Worm (Caenorhabditis elegans) whole organism, midembryonic: ENCODE data around the gene lin-14.

ENCODE experiments used
- T22C8.4 ChIP-seq: fragments of 200-800 bp; sonication (Bioruptor generic); IDR thresholded peaks from 2 replicates; pipeline ENCODE4 v1.3.6; 2022; ENCODE audit warnings: missing genetic modification characterization, missing compliant biosample characterization
- cog-1 ChIP-seq: sonication (generic microtip); optimal IDR thresholded peaks from 2 replicates; lab custom pipeline; 2016; ENCODE audit warnings: missing genetic modification characterization, missing compliant biosample characterization
- flt-1 ChIP-seq: fragments of 200-800 bp; sonication (Bioruptor generic); IDR thresholded peaks from 2 replicates; pipeline ENCODE4 v1.3.6; 2022; ENCODE audit warnings: missing genetic modification characterization, missing compliant biosample characterization
- klf-2 ChIP-seq: fragments of 200-800 bp; sonication (Bioruptor generic); conservative IDR thresholded peaks from 2 replicates; pipeline ENCODE4 v1.3.6; 2022; ENCODE audit warnings: missing genetic modification reagents, missing genetic modification characterization, missing compliant biosample characterization
- med-1 ChIP-seq: sonication (generic microtip); optimal IDR thresholded peaks from 2 replicates; lab custom pipeline; 2017; ENCODE audit warnings: missing genetic modification characterization, mild to moderate bottlenecking, missing compliant biosample characterization, antibody characterized with exemption, missing genetic modification reagents; ENCODE audit not compliant: insufficient read depth
- ref-1 ChIP-seq: fragments of 200-800 bp; sonication (Bioruptor generic); conservative IDR thresholded peaks from 2 replicates; pipeline ENCODE4 v1.3.6; 2022; ENCODE audit warnings: missing genetic modification reagents, missing genetic modification characterization, missing compliant biosample characterization
- tab-1 ChIP-seq: fragments of 200-800 bp; sonication (Bioruptor generic); IDR thresholded peaks from 2 replicates; pipeline ENCODE4 v1.3.6; 2022; ENCODE audit warnings: missing genetic modification characterization, missing compliant biosample characterization
- ztf-23 ChIP-seq: fragments of 200-800 bp; sonication (Bioruptor generic); IDR thresholded peaks from 2 replicates; pipeline ENCODE4 v1.3.6; 2022; ENCODE audit warnings: missing genetic modification reagents, missing genetic modification characterization, missing compliant biosample characterization
- ztf-29 ChIP-seq: fragments of 200-800 bp; sonication (Bioruptor generic); IDR thresholded peaks from 2 replicates; pipeline ENCODE4 v1.3.6; 2022; ENCODE audit warnings: missing genetic modification reagents, missing genetic modification characterization, missing compliant biosample characterization

The lin-14 gene

ce11 chrX:11447695-11448094 lies 17.7 kb upstream of the lin-14 start:
- TF ChIP-seq ztf-23 (GFP tag; lab: Robert Waterston, UW): no peak
- TF ChIP-seq ref-1: no peak
- TF ChIP-seq klf-2: no peak
- TF ChIP-seq flt-1 (GFP tag; lab: Robert Waterston, UW): no peak
- TF ChIP-seq T22C8.4 (GFP tag; lab: Robert Waterston, UW): no peak
- TF ChIP-seq ztf-29: no peak

ce11 chrX:11450261-11450660 lies 15.1 kb upstream of the lin-14 start:
- TF ChIP-seq klf-2: no peak

- no peak for TF ChIP-seq cog-1 (tag; lab: Kevin White, UChicago)
- TF ChIP-seq ref-1: no peak
- no peak for TF ChIP-seq flt-1 (GFP tag; lab: Robert Waterston, UW)
- TF ChIP-seq ztf-23 (GFP tag; lab: Robert Waterston, UW): no peak
- TF ChIP-seq ztf-29: no peak
- TF ChIP-seq tab-1 (GFP tag; lab: Robert Waterston, UW): no peak
- no peak for TF ChIP-seq T22C8.4 (GFP tag; lab: Robert Waterston, UW)
- TF ChIP-seq klf-2: no peak
- TF ChIP-seq med-1 (GFP tag; lab: Kevin White, UChicago): no peak
Observed at ce11 chrX:11452316-11452715, 13.0 kb upstream of the lin-14 start.

ce11 chrX:11454231-11454630 lies 11.1 kb upstream of the lin-14 start, which contains the start of gene F48C5.2:
F48C5.2 (minus strand) TSS chrX:11454331.
- TF ChIP-seq ztf-23 (GFP tag; lab: Robert Waterston, UW) (no peak), flt-1 (GFP tag; lab: Robert Waterston, UW) (no peak), ref-1 (no peak), klf-2 (no peak), T22C8.4 (GFP tag; lab: Robert Waterston, UW) (no peak), cog-1 (tag; lab: Kevin White, UChicago) (no peak), ztf-29 (no peak), tab-1 (GFP tag; lab: Robert Waterston, UW) (no peak)

ce11 chrX:11456665-11457064 lies 8.7 kb upstream of the lin-14 start:
- no peak for TF ChIP-seq cog-1 (tag; lab: Kevin White, UChicago)
- no peak for TF ChIP-seq ref-1
- no peak for TF ChIP-seq ztf-23 (GFP tag; lab: Robert Waterston, UW)
- TF ChIP-seq klf-2: no peak
- TF ChIP-seq flt-1 (GFP tag; lab: Robert Waterston, UW): no peak
- no peak for TF ChIP-seq tab-1 (GFP tag; lab: Robert Waterston, UW)
- no peak for TF ChIP-seq med-1 (GFP tag; lab: Kevin White, UChicago)
- no peak for TF ChIP-seq T22C8.4 (GFP tag; lab: Robert Waterston, UW)
- TF ChIP-seq ztf-29: no peak

ce11 chrX:11461545-11461944 lies 3.8 kb upstream of the lin-14 start:
- TF ChIP-seq klf-2: no peak

ce11 chrX:11462112-11462511 lies 3.2 kb upstream of the lin-14 start:
- TF ChIP-seq med-1 (GFP tag; lab: Kevin White, UChicago) (no peak), tab-1 (GFP tag; lab: Robert Waterston, UW) (no peak), ref-1 (no peak), cog-1 (tag; lab: Kevin White, UChicago) (no peak), T22C8.4 (GFP tag; lab: Robert Waterston, UW) (no peak)

ce11 chrX:11463005-11463404 lies 2.4 kb upstream of the lin-14 start:
- TF ChIP-seq ztf-29 (no peak), tab-1 (GFP tag; lab: Robert Waterston, UW) (no peak), flt-1 (GFP tag; lab: Robert Waterston, UW) (no peak), klf-2 (no peak), med-1 (GFP tag; lab: Kevin White, UChicago) (no peak), T22C8.4 (GFP tag; lab: Robert Waterston, UW) (no peak), ztf-23 (GFP tag; lab: Robert Waterston, UW) (no peak), cog-1 (tag; lab: Kevin White, UChicago) (no peak), ref-1 (no peak)

- TF ChIP-seq med-1 (GFP tag; lab: Kevin White, UChicago) (no peak), T22C8.4 (GFP tag; lab: Robert Waterston, UW) (no peak), flt-1 (GFP tag; lab: Robert Waterston, UW) (no peak), klf-2 (no peak), ztf-23 (GFP tag; lab: Robert Waterston, UW) (no peak), ref-1 (no peak), cog-1 (tag; lab: Kevin White, UChicago) (no peak), tab-1 (GFP tag; lab: Robert Waterston, UW) (no peak), ztf-29 (no peak)
Observed at ce11 chrX:11463568-11463967, 1.8 kb upstream of the lin-14 start.

- no peak for TF ChIP-seq ref-1
- TF ChIP-seq T22C8.4 (GFP tag; lab: Robert Waterston, UW): no peak
- TF ChIP-seq cog-1 (tag; lab: Kevin White, UChicago): no peak
- TF ChIP-seq ztf-29: no peak
Observed at ce11 chrX:11464271-11465103, 873 bp upstream of the lin-14 start.
